Worm (Caenorhabditis elegans) whole organism, late embryonic: Measurements from ENCODE around the gene C34D4.4.

ENCODE experiments used
- C08G9.2 ChIP-seq: sonication (generic microtip); optimal IDR thresholded peaks from 2 replicates; lab custom pipeline; 2016; ENCODE audit warnings: mild to moderate bottlenecking, missing genetic modification characterization, moderate library complexity, missing compliant biosample characterization
- F13H6.1 ChIP-seq: sonication (generic microtip); optimal IDR thresholded peaks from 2 replicates; lab custom pipeline; 2016; ENCODE audit warnings: missing genetic modification characterization, missing compliant biosample characterization
- T23F11.4 ChIP-seq: fragments of 200-800 bp; sonication (Bioruptor generic); optimal IDR thresholded peaks from 2 replicates; lab custom pipeline; 2018; ENCODE audit warnings: mild to moderate bottlenecking, missing genetic modification characterization, missing compliant biosample characterization
- Y22D7AL.16 ChIP-seq: sonication (generic microtip); optimal IDR thresholded peaks from 2 replicates; lab custom pipeline; 2016; ENCODE audit warnings: missing genetic modification characterization, missing compliant biosample characterization
- ahr-1 ChIP-seq: sonication (generic microtip); optimal IDR thresholded peaks from 2 replicates; lab custom pipeline; 2016; ENCODE audit warnings: missing genetic modification characterization, missing compliant biosample characterization
- ama-1 ChIP-seq: fragments of 150-350 bp; optimal IDR thresholded peaks from 2 replicates; lab custom pipeline; 2014
- ceh-18 ChIP-seq: sonication (generic microtip); optimal IDR thresholded peaks from 2 replicates; lab custom pipeline; 2016; ENCODE audit warnings: missing genetic modification characterization, missing compliant biosample characterization
- ceh-22 ChIP-seq: sonication (generic microtip); optimal IDR thresholded peaks from 2 replicates; lab custom pipeline; 2017; ENCODE audit warnings: missing biosample characterization, missing genetic modification characterization
- ceh-30 ChIP-seq: fragments of 150-350 bp; optimal IDR thresholded peaks from 2 replicates; lab custom pipeline; 2014; ENCODE audit warnings: missing biosample characterization, missing genetic modification characterization
- ceh-34 ChIP-seq: sonication (generic microtip); optimal IDR thresholded peaks from 2 replicates; lab custom pipeline; 2016; ENCODE audit warnings: mild to moderate bottlenecking, missing genetic modification characterization, missing compliant biosample characterization
- ceh-48 ChIP-seq: sonication (generic microtip); optimal IDR thresholded peaks from 2 replicates; lab custom pipeline; 2016; ENCODE audit warnings: missing genetic modification characterization, inconsistent platforms, missing compliant biosample characterization
- ceh-6 ChIP-seq: fragments of 200-800 bp; sonication (Bioruptor generic); optimal IDR thresholded peaks from 2 replicates; lab custom pipeline; 2018; ENCODE audit warnings: mild to moderate bottlenecking, missing genetic modification characterization, missing compliant biosample characterization
- che-1 ChIP-seq: sonication (generic microtip); optimal IDR thresholded peaks from 2 replicates; lab custom pipeline; 2016; ENCODE audit warnings: mild to moderate bottlenecking, missing genetic modification characterization, missing compliant biosample characterization
- dve-1 ChIP-seq: sonication (generic microtip); optimal IDR thresholded peaks from 2 replicates; lab custom pipeline; 2017; ENCODE audit warnings: antibody characterized with exemption, mild to moderate bottlenecking, missing genetic modification characterization, missing compliant biosample characterization
- elt-2 ChIP-seq: sonication (generic microtip); optimal IDR thresholded peaks from 2 replicates; lab custom pipeline; 2016; ENCODE audit warnings: missing genetic modification reagents, missing genetic modification characterization, missing compliant biosample characterization
- ets-4 ChIP-seq: sonication (generic microtip); optimal IDR thresholded peaks from 2 replicates; lab custom pipeline; 2016; ENCODE audit warnings: missing genetic modification characterization, missing compliant biosample characterization
- eyg-1 ChIP-seq: sonication (generic microtip); optimal IDR thresholded peaks from 2 replicates; lab custom pipeline; 2016; ENCODE audit warnings: missing genotype, missing genetic modification characterization, missing compliant biosample characterization
- fkh-10 ChIP-seq: fragments of 150-350 bp; optimal IDR thresholded peaks from 2 replicates; lab custom pipeline; 2014; ENCODE audit warnings: missing biosample characterization, missing genetic modification reagents, missing genetic modification characterization
- fkh-6 ChIP-seq: sonication (generic microtip); optimal IDR thresholded peaks from 2 replicates; lab custom pipeline; 2016; ENCODE audit warnings: missing genetic modification characterization, missing compliant biosample characterization
- hlh-15 ChIP-seq: sonication (generic microtip); optimal IDR thresholded peaks from 2 replicates; lab custom pipeline; 2016; ENCODE audit warnings: missing genetic modification characterization, missing compliant biosample characterization
- hlh-30 ChIP-seq: sonication (generic microtip); optimal IDR thresholded peaks from 2 replicates; lab custom pipeline; 2017; ENCODE audit warnings: antibody characterized with exemption, missing genetic modification characterization, missing compliant biosample characterization; ENCODE audit not compliant: insufficient read depth
- hlh-6 ChIP-seq: sonication (generic microtip); optimal IDR thresholded peaks from 2 replicates; lab custom pipeline; 2016; ENCODE audit warnings: missing genotype, missing genetic modification characterization, missing compliant biosample characterization
- mec-3 ChIP-seq: sonication (generic microtip); optimal IDR thresholded peaks from 2 replicates; lab custom pipeline; 2016; ENCODE audit warnings: borderline replicate concordance, missing genetic modification characterization, missing compliant biosample characterization
- nfya-1 ChIP-seq: sonication (generic microtip); optimal IDR thresholded peaks from 2 replicates; lab custom pipeline; 2017; ENCODE audit warnings: missing genetic modification characterization, mild to moderate bottlenecking, missing compliant biosample characterization, antibody characterized with exemption, moderate library complexity
- npax-4 ChIP-seq: sonication (generic microtip); optimal IDR thresholded peaks from 2 replicates; lab custom pipeline; 2016; ENCODE audit warnings: missing genetic modification characterization, missing compliant biosample characterization
- odd-2 ChIP-seq: sonication (generic microtip); optimal IDR thresholded peaks from 2 replicates; lab custom pipeline; 2017; ENCODE audit warnings: antibody characterized with exemption, mild to moderate bottlenecking, missing genetic modification characterization, missing compliant biosample characterization
- pag-3 ChIP-seq: sonication (generic microtip); optimal IDR thresholded peaks from 2 replicates; lab custom pipeline; 2016; ENCODE audit warnings: missing compliant biosample characterization, missing genetic modification characterization, borderline replicate concordance
- pha-4 ChIP-seq: fragments of 150-350 bp; optimal IDR thresholded peaks from 2 replicates; lab custom pipeline; 2018; ENCODE audit warnings: missing biosample characterization, missing genetic modification reagents, missing genetic modification characterization
- pqm-1 ChIP-seq: sonication (generic microtip); optimal IDR thresholded peaks from 2 replicates; lab custom pipeline; 2016; ENCODE audit warnings: missing genetic modification characterization, missing compliant biosample characterization
- pros-1 ChIP-seq: fragments of 150-350 bp; optimal IDR thresholded peaks from 2 replicates; lab custom pipeline; 2014; ENCODE audit warnings: missing biosample characterization, missing genetic modification reagents, missing genetic modification characterization
- ref-2 ChIP-seq: sonication (generic microtip); optimal IDR thresholded peaks from 2 replicates; lab custom pipeline; 2016; ENCODE audit warnings: missing genetic modification characterization, missing compliant biosample characterization
- sdc-2 ChIP-seq: sonication (generic microtip); optimal IDR thresholded peaks from 2 replicates; lab custom pipeline; 2016; ENCODE audit warnings: missing genotype, missing genetic modification characterization, missing compliant biosample characterization
- sox-2 ChIP-seq: fragments of 200-800 bp; sonication (Bioruptor generic); IDR thresholded peaks from 2 replicates; pipeline ENCODE4 v1.3.6; 2022; ENCODE audit warnings: missing genetic modification reagents, missing genetic modification characterization, missing compliant biosample characterization
- syd-9 ChIP-seq: sonication (generic microtip); optimal IDR thresholded peaks from 2 replicates; lab custom pipeline; 2016; ENCODE audit warnings: mild to moderate bottlenecking, missing genetic modification characterization, moderate library complexity, missing compliant biosample characterization
- tbx-2 ChIP-seq: sonication (generic microtip); optimal IDR thresholded peaks from 2 replicates; lab custom pipeline; 2016; ENCODE audit warnings: missing genetic modification characterization, missing compliant biosample characterization
- ttx-3 ChIP-seq: sonication (generic microtip); optimal IDR thresholded peaks from 2 replicates; lab custom pipeline; 2016; ENCODE audit warnings: missing genetic modification reagents, missing genetic modification characterization, missing compliant biosample characterization
- unc-42 ChIP-seq: sonication (generic microtip); optimal IDR thresholded peaks from 2 replicates; lab custom pipeline; 2016; ENCODE audit warnings: missing genotype, missing genetic modification characterization, missing compliant biosample characterization
- unc-55 ChIP-seq: sonication (generic microtip); optimal IDR thresholded peaks from 2 replicates; lab custom pipeline; 2017; ENCODE audit warnings: missing biosample characterization, missing genetic modification reagents, missing genetic modification characterization
- zip-5 ChIP-seq: sonication (generic microtip); optimal IDR thresholded peaks from 2 replicates; lab custom pipeline; 2016; ENCODE audit warnings: missing genetic modification characterization, missing compliant biosample characterization

The C34D4.4 gene

DNA sequence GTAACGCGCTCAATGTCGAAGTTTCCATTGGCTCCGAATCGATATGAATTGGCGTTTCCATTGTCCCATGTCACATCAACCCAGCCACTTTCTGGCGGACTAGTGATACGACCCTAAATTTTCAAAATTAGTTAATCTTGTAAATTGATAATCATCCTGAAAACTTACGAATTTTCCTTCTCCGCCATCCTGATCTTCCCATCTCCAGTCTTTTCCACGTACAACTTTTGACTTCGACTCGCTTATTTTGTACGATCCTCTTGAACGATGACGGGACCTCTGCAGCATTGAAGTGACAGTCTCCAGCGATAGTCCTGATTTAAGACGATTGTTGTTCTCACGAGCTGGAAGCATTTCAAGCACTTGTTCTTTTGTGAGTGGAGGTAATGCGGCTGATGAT, 10.0 kb upstream of the C34D4.4 start:
- TF ChIP-seq ets-4 (tag; lab: Kevin White, UChicago) = no peak
- no peak for TF ChIP-seq sox-2 (GFP tag; lab: Robert Waterston, UW)
- TF ChIP-seq sdc-2 (tag; lab: Kevin White, UChicago) = no peak
- TF ChIP-seq pha-4 = no peak
- TF ChIP-seq hlh-6 (tag; lab: Kevin White, UChicago) = no peak
- TF ChIP-seq ttx-3 (tag; lab: Kevin White, UChicago) = no peak
- TF ChIP-seq ceh-6 = no peak
- TF ChIP-seq ceh-22 = no peak
- no peak for TF ChIP-seq odd-2
- no peak for TF ChIP-seq zip-5 (tag; lab: Kevin White, UChicago)

DNA sequence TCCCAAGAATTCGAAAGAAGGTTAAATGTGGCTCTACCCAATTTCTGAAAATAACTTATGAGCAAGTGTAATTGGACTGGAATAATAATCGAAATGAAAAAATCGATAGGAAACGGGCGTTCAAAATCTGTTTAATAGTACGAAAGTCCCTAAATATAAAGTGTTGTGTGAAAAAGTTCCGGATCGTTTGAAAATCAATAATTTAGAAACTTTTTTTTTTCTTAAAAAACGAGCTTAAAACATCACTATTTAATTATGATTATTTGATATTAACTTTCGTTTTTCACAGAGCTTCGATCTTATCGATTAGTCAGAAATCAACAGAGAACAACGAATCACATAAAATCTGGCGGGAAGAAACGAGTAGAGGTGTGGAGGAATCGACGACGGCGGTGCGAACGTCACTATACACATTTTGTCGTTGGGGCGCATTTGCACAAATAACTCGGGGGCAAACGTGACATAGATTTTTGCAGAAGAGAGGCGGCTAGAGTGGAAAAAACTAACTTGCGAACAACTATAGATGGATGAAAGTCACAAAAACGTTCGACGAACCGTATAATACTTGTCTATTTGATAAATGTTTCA, 4.4 kb upstream of the C34D4.4 start, which contains the start of gene hecd-1:
Gene hecd-1, minus strand, starts transcription at position 51 of the 588 bp plus-strand sequence.
- peak; percentile 19 for TF ChIP-seq hlh-30 (tag; lab: Kevin White, UChicago)
- TF ChIP-seq syd-9 = no peak
- no peak for TF ChIP-seq ahr-1 (tag; lab: Kevin White, UChicago)
- no peak for TF ChIP-seq pqm-1 (tag; lab: Kevin White, UChicago)
- TF ChIP-seq pros-1 (tag; lab: Kevin White, UChicago) = no peak
- TF ChIP-seq ets-4 (tag; lab: Kevin White, UChicago) = no peak
- TF ChIP-seq elt-2 = no peak
- TF ChIP-seq, all 69 proteins: peak for 1

DNA sequence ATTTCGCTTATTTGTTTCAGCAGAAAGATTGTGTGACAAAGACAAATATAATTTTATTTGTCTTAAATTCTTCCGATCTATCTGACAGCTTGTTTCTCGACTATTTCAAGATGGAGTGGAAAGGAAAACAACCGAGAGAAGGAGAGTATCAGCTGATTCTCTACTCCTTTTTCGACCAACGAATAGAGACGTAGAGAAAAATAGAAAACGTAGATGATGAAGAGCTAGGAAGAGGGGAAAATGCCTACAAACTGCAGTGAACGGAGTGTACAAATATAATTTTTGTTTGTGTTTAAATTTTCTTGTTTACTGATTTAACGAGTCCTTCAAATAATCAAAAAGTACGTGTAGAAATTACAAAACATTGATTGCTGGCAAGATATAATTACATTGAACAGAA, 1.4 kb upstream of the C34D4.4 start:
- TF ChIP-seq hlh-30 (tag; lab: Kevin White, UChicago) (peak; percentile 55), nfya-1 (tag; lab: Kevin White, UChicago) (peak; percentile 2), Y22D7AL.16 (tag; lab: Kevin White, UChicago) (no peak)

DNA sequence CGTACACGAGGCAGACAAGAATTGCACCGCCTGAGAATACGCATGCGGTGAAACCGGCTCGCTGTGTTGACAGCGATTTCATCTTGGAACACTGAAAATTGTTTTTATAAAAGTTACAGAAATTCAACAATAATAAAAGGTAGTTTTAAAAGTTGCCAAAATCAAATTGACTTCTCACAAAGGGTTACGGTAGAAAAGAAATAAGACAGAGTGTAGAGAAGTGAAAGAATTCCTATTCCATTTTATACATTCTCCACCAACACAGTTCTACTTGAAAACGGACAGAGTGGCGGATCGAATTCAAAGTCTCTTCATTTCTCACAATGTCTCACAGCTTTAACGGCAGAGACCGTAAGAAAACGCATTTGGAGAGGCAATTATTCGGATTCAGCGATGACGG, 3.2 kb downstream of the C34D4.4 start, which contains the start of gene col-113:
Gene col-113, minus strand, starts transcription at position 101 of the 400 bp plus-strand sequence.
- TF ChIP-seq sdc-2 (tag; lab: Kevin White, UChicago) (no peak), F13H6.1 (no peak), C08G9.2 (tag; lab: Kevin White, UChicago) (no peak), che-1 (tag; lab: Kevin White, UChicago) (no peak), ref-2 (tag; lab: Kevin White, UChicago) (no peak), hlh-15 (tag; lab: Kevin White, UChicago) (no peak), T23F11.4 (no peak), dve-1 (tag; lab: Kevin White, UChicago) (no peak), ets-4 (tag; lab: Kevin White, UChicago) (no peak), ahr-1 (tag; lab: Kevin White, UChicago) (no peak), fkh-10 (GFP tag; lab: Kevin White, UChicago) (no peak), syd-9 (no peak), ceh-48 (tag; lab: Kevin White, UChicago) (no peak), ama-1 (no peak), ceh-34 (tag; lab: Kevin White, UChicago) (no peak), fkh-6 (tag; lab: Kevin White, UChicago) (no peak), npax-4 (no peak)

DNA sequence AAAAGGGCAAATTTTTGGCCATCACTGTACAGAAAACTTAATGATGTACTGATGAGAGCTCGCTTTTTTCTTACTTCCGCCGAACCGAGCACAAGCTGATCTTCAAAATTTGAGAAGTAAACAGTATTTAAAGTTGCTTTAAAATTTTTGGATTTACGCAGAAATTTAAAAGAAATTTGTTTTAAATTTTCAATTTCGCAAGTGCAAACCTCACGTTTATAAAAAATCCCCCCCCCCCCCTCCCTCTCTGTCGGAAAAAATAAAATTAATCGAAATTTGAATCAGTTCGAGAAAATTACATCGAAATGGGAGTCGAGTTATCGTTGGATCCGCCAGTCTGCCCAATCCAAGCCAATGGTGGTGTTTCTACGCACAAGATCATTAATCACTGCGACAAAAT, 4.2 kb downstream of the C34D4.4 start, which contains the start of gene C34D4.3:
Gene C34D4.3, plus strand, starts transcription at position 301 of the 400 bp plus-strand sequence.
- TF ChIP-seq zip-5 (tag; lab: Kevin White, UChicago) (no peak), mec-3 (tag; lab: Kevin White, UChicago) (no peak), C08G9.2 (tag; lab: Kevin White, UChicago) (no peak), ceh-30 (tag; lab: Kevin White, UChicago) (no peak), pag-3 (no peak), unc-55 (GFP tag; lab: Kevin White, UChicago) (no peak), unc-42 (no peak), hlh-15 (tag; lab: Kevin White, UChicago) (no peak), ceh-18 (tag; lab: Kevin White, UChicago) (no peak), pha-4 (no peak), tbx-2 (no peak), eyg-1 (tag; lab: Kevin White, UChicago) (no peak)
